Fruit fly (Drosophila melanogaster) whole organism, wandering third instar larva: ENCODE data around the gene Sgs8.

Experiments used
- Abd-B ChIP-seq: fragments of >200 bp; optimal IDR thresholded peaks from 2 replicates; lab custom pipeline; 2017; ENCODE audit warnings: missing biosample characterization, missing genetic modification characterization
- CG9705 ChIP-seq: fragments of 200-800 bp; sonication (Bioruptor generic); optimal IDR thresholded peaks from 2 replicates; lab custom pipeline; 2018; ENCODE audit warnings: missing biosample characterization, mild to moderate bottlenecking, missing genetic modification characterization
- CrebA ChIP-seq: fragments of 200-800 bp; sonication (Bioruptor generic); optimal IDR thresholded peaks from 2 replicates; lab custom pipeline; 2016; ENCODE audit warnings: missing biosample characterization, mild to moderate bottlenecking, missing genetic modification characterization, borderline replicate concordance
- Dfd ChIP-seq: fragments of >200 bp; optimal IDR thresholded peaks from 2 replicates; lab custom pipeline; 2017; ENCODE audit warnings: missing biosample characterization, missing genetic modification characterization
- Dif ChIP-seq: fragments of 200-275, 200-300 bp; sonication (Bioruptor generic); optimal IDR thresholded peaks from 2 replicates; lab custom pipeline; 2018; ENCODE audit warnings: missing biosample characterization, missing genetic modification characterization; ENCODE audit not compliant: partially characterized antibody
- GATAd ChIP-seq: sonication (Bioruptor generic); optimal IDR thresholded peaks from 2 replicates; lab custom pipeline; 2016; ENCODE audit warnings: missing biosample characterization, missing genetic modification characterization
- Hnf4 ChIP-seq: fragments of 200-800 bp; sonication (Bioruptor generic); optimal IDR thresholded peaks from 2 replicates; lab custom pipeline; 2016; ENCODE audit warnings: missing biosample characterization, mild to moderate bottlenecking, missing genetic modification characterization
- Hr78 ChIP-seq: fragments of >200 bp; optimal IDR thresholded peaks from 2 replicates; lab custom pipeline; 2017; ENCODE audit warnings: missing biosample characterization, missing genetic modification characterization
- Hr83 ChIP-seq: fragments of 200-300 bp; sonication (Bioruptor generic); optimal IDR thresholded peaks from 2 replicates; lab custom pipeline; 2016; ENCODE audit warnings: missing biosample characterization, mild to moderate bottlenecking, missing genetic modification characterization, moderate library complexity; ENCODE audit not compliant: poor library complexity, severe bottlenecking
- Myc ChIP-seq: fragments of >200 bp; optimal IDR thresholded peaks from 2 replicates; lab custom pipeline; 2017
- OdsH ChIP-seq: fragments of 200-800 bp; sonication (Bioruptor generic); optimal IDR thresholded peaks from 2 replicates; lab custom pipeline; 2016; ENCODE audit warnings: missing biosample characterization, mild to moderate bottlenecking, missing genetic modification characterization
- Rel ChIP-seq, 2 experiments: fragments of 200-800 bp; sonication (Bioruptor generic) in 1 of 2; optimal IDR thresholded peaks; 2 replicates in 1 of 2; 3 replicates in 1 of 2; lab custom pipeline; 2016 to 2019; ENCODE audit warnings: mild to moderate bottlenecking in 2 of 2, missing biosample characterization in 2 of 2, missing genetic modification characterization in 2 of 2, moderate library complexity in 1 of 2
- br ChIP-seq: fragments of 200-800 bp; sonication (Bioruptor generic); optimal IDR thresholded peaks from 2 replicates; lab custom pipeline; 2016; ENCODE audit warnings: missing biosample characterization, missing genetic modification characterization
- brk ChIP-seq: fragments of 200-800 bp; sonication (Bioruptor generic); optimal IDR thresholded peaks from 2 replicates; lab custom pipeline; 2016; ENCODE audit warnings: missing biosample characterization, mild to moderate bottlenecking, missing genetic modification characterization
- dmrt93B ChIP-seq: fragments of 200-800 bp; sonication (Bioruptor generic); optimal IDR thresholded peaks from 2 replicates; lab custom pipeline; 2018; ENCODE audit warnings: missing biosample characterization, mild to moderate bottlenecking, missing genetic modification characterization
- ey ChIP-seq: fragments of 200-800 bp; sonication (Bioruptor generic); optimal IDR thresholded peaks from 2 replicates; lab custom pipeline; 2016; ENCODE audit warnings: missing biosample characterization, missing genetic modification characterization
- fru ChIP-seq: fragments of 200-800 bp; sonication (Bioruptor generic); optimal IDR thresholded peaks from 3 replicates; lab custom pipeline; 2016; ENCODE audit warnings: missing biosample characterization, mild to moderate bottlenecking, missing genetic modification characterization
- h ChIP-seq: fragments of 200-800 bp; sonication (Bioruptor generic); optimal IDR thresholded peaks from 3 replicates; lab custom pipeline; 2016; ENCODE audit warnings: missing biosample characterization, mild to moderate bottlenecking, missing genetic modification characterization
- jim ChIP-seq: fragments of 175-275, 200-325 bp; sonication (Bioruptor generic); optimal IDR thresholded peaks from 2 replicates; lab custom pipeline; 2016; ENCODE audit warnings: missing biosample characterization, mild to moderate bottlenecking, missing genetic modification characterization
- lola ChIP-seq: fragments of >200 bp; optimal IDR thresholded peaks from 2 replicates; lab custom pipeline; 2017; ENCODE audit warnings: missing biosample characterization, missing genetic modification characterization
- pan ChIP-seq: fragments of >200 bp; optimal IDR thresholded peaks from 2 replicates; lab custom pipeline; 2017
- rgr ChIP-seq: fragments of 200-800 bp; sonication (Bioruptor generic); optimal IDR thresholded peaks from 3 replicates; lab custom pipeline; 2016; ENCODE audit warnings: missing biosample characterization, mild to moderate bottlenecking, missing genetic modification characterization
- sage ChIP-seq: fragments of 200-800 bp; sonication (Bioruptor generic); optimal IDR thresholded peaks from 2 replicates; lab custom pipeline; 2016; ENCODE audit warnings: missing biosample characterization, mild to moderate bottlenecking, missing genetic modification characterization
- sv ChIP-seq: fragments of 200-800 bp; sonication (Bioruptor generic); optimal IDR thresholded peaks from 3 replicates; lab custom pipeline; 2016; ENCODE audit warnings: missing biosample characterization, missing genetic modification characterization
- woc ChIP-seq: sonication (Bioruptor generic); optimal IDR thresholded peaks from 2 replicates; lab custom pipeline; 2016; ENCODE audit warnings: missing biosample characterization, mild to moderate bottlenecking, missing genetic modification characterization

Sgs8 gene

dm6 chr3L:11547302-11547994 lies 38.3 kb upstream of the Sgs8 start:
- TF ChIP-seq sage (no peak), Dfd (GFP tag; lab: Kevin White, UChicago) (no peak), brk (GFP tag; lab: Kevin White, UChicago) (no peak), Abd-B (GFP tag; lab: Kevin White, UChicago) (no peak), CG9705 (GFP tag; lab: Kevin White, UChicago) (no peak), pan (lab: Kevin White, UChicago) (no peak), Hr83 (GFP tag; lab: Kevin White, UChicago) (no peak), br (GFP tag; lab: Kevin White, UChicago) (no peak)

- TF ChIP-seq h (GFP tag; lab: Kevin White, UChicago) (no peak), rgr (GFP tag; lab: Kevin White, UChicago) (no peak), Hnf4 (GFP tag; lab: Kevin White, UChicago) (no peak), CG9705 (GFP tag; lab: Kevin White, UChicago) (no peak)
These were observed 34.6 kb upstream of the Sgs8 start for dm6 chr3L:11543681-11544299.

- TF ChIP-seq Myc (no peak), Rel (GFP tag; optimal IDR thresholded peaks at IDR 0.05; lab: Kevin White, UChicago) (no peak), Rel (tag; optimal IDR thresholded peaks at IDR 0.05; lab: Kevin White, UChicago) (no peak), br (GFP tag; lab: Kevin White, UChicago) (no peak), jim (no peak), Hr78 (GFP tag; lab: Kevin White, UChicago) (no peak), h (GFP tag; lab: Kevin White, UChicago) (no peak), Dfd (GFP tag; lab: Kevin White, UChicago) (no peak), GATAd (no peak), dmrt93B (GFP tag; lab: Kevin White, UChicago) (no peak), pan (lab: Kevin White, UChicago) (no peak), sv (no peak), Dif (GFP tag; lab: Kevin White, UChicago) (no peak), CrebA (GFP tag; lab: Kevin White, UChicago) (no peak), fru (GFP tag; lab: Kevin White, UChicago) (no peak)
These were observed 33.8 kb upstream of the Sgs8 start for dm6 chr3L:11542948-11543347.

- TF ChIP-seq lola (GFP tag; lab: Kevin White, UChicago): no peak
- no peak for TF ChIP-seq Hr78 (GFP tag; lab: Kevin White, UChicago)
- no peak for TF ChIP-seq Hr83 (GFP tag; lab: Kevin White, UChicago)
- TF ChIP-seq ey (GFP tag; lab: Kevin White, UChicago): no peak
- TF ChIP-seq dmrt93B (GFP tag; lab: Kevin White, UChicago): no peak
- no peak for TF ChIP-seq OdsH
- no peak for TF ChIP-seq woc (GFP tag; lab: Kevin White, UChicago)
- TF ChIP-seq Dfd (GFP tag; lab: Kevin White, UChicago): peak; percentile 94
These were observed 33.2 kb upstream of the Sgs8 start for dm6 chr3L:11542437-11542836.

dm6 chr3L:11540330-11540702 lies 31.1 kb upstream of the Sgs8 start:
- no peak for TF ChIP-seq rgr (GFP tag; lab: Kevin White, UChicago)
- no peak for TF ChIP-seq woc (GFP tag; lab: Kevin White, UChicago)
- no peak for TF ChIP-seq fru (GFP tag; lab: Kevin White, UChicago)
- TF ChIP-seq Hnf4 (GFP tag; lab: Kevin White, UChicago): no peak
- no peak for TF ChIP-seq h (GFP tag; lab: Kevin White, UChicago)
- no peak for TF ChIP-seq Dif (GFP tag; lab: Kevin White, UChicago)
- TF ChIP-seq Dfd (GFP tag; lab: Kevin White, UChicago): no peak
- TF ChIP-seq OdsH: no peak
- TF ChIP-seq GATAd: no peak
- TF ChIP-seq, all 38 proteins: peak for 0
